Worm (Caenorhabditis elegans) whole organism, L2 larva: ENCODE measurements around the gene ZK757.10.

Experiments
- F13H6.1 ChIP-seq: sonication (generic microtip); optimal IDR thresholded peaks from 2 replicates; lab custom pipeline; 2016; ENCODE audit warnings: missing genetic modification characterization, missing compliant biosample characterization
- Y55F3AM.14 ChIP-seq: fragments of 200-800 bp; sonication (Bioruptor generic); optimal IDR thresholded peaks from 2 replicates; lab custom pipeline; 2018; ENCODE audit warnings: mild to moderate bottlenecking, missing genetic modification characterization, missing compliant biosample characterization
- alr-1 ChIP-seq: fragments of 150-350 bp; optimal IDR thresholded peaks from 2 replicates; lab custom pipeline; 2014; ENCODE audit warnings: missing biosample characterization, missing genetic modification characterization
- crh-2 ChIP-seq: sonication (generic microtip); optimal IDR thresholded peaks from 2 replicates; lab custom pipeline; 2017; ENCODE audit warnings: missing biosample characterization, missing genetic modification characterization
- fos-1 ChIP-seq: fragments of 150-350 bp; optimal IDR thresholded peaks from 2 replicates; lab custom pipeline; 2014; ENCODE audit warnings: missing biosample characterization, missing genetic modification characterization
- gmeb-1 ChIP-seq: fragments of 150-350 bp; optimal IDR thresholded peaks from 2 replicates; lab custom pipeline; 2014; ENCODE audit warnings: missing biosample characterization, missing genetic modification characterization
- lin-13 ChIP-seq: fragments of 150-350 bp; optimal IDR thresholded peaks from 2 replicates; lab custom pipeline; 2014; ENCODE audit warnings: missing biosample characterization, missing genetic modification reagents, missing genetic modification characterization
- lsy-2 ChIP-seq, 2 experiments: fragments of 150-350 bp in 1 of 2; sonication (generic microtip) in 1 of 2; optimal IDR thresholded peaks; 2 replicates each; lab custom pipeline; 2014 to 2017; ENCODE audit warnings: missing biosample characterization in 2 of 2, missing genetic modification characterization in 2 of 2
- mbf-1 ChIP-seq: sonication (generic microtip); optimal IDR thresholded peaks from 2 replicates; lab custom pipeline; 2017; ENCODE audit warnings: missing biosample characterization, missing genetic modification characterization
- nhr-10 ChIP-seq: sonication (generic microtip); optimal IDR thresholded peaks from 2 replicates; lab custom pipeline; 2017; ENCODE audit warnings: missing biosample characterization, missing genetic modification characterization
- nhr-12 ChIP-seq: fragments of 150-350 bp; optimal IDR thresholded peaks from 2 replicates; lab custom pipeline; 2014; ENCODE audit warnings: missing biosample characterization, missing genetic modification characterization
- nhr-129 ChIP-seq: fragments of 150-350 bp; optimal IDR thresholded peaks from 2 replicates; lab custom pipeline; 2014; ENCODE audit warnings: missing biosample characterization, missing genetic modification characterization
- nhr-21 ChIP-seq: fragments of 150-350 bp; optimal IDR thresholded peaks from 2 replicates; lab custom pipeline; 2014; ENCODE audit warnings: missing biosample characterization, missing genetic modification characterization
- nhr-23 ChIP-seq: fragments of 150-350 bp; optimal IDR thresholded peaks from 2 replicates; lab custom pipeline; 2014; ENCODE audit warnings: missing biosample characterization, missing genetic modification reagents, missing genetic modification characterization
- nhr-237 ChIP-seq: fragments of 150-350 bp; optimal IDR thresholded peaks from 2 replicates; lab custom pipeline; 2014; ENCODE audit warnings: missing biosample characterization, missing genetic modification characterization
- nhr-77 ChIP-seq: fragments of 150-350 bp; optimal IDR thresholded peaks from 2 replicates; lab custom pipeline; 2014; ENCODE audit warnings: missing biosample characterization, missing genetic modification characterization
- peb-1 ChIP-seq: fragments of 150-350 bp; optimal IDR thresholded peaks from 2 replicates; lab custom pipeline; 2014; ENCODE audit warnings: missing biosample characterization, missing genetic modification characterization
- sem-4 ChIP-seq: fragments of 150-350 bp; optimal IDR thresholded peaks from 2 replicates; lab custom pipeline; 2014; ENCODE audit warnings: missing biosample characterization, missing genetic modification reagents, missing genetic modification characterization
- skn-1 ChIP-seq: sonication (generic microtip); optimal IDR thresholded peaks from 2 replicates; lab custom pipeline; 2017; ENCODE audit warnings: missing biosample characterization, missing genetic modification characterization
- sma-3 ChIP-seq: sonication (generic microtip); optimal IDR thresholded peaks from 2 replicates; lab custom pipeline; 2016; ENCODE audit warnings: missing genetic modification reagents, missing genetic modification characterization, missing compliant biosample characterization
- sma-9 ChIP-seq, 2 experiments: fragments of 150-350 bp in 1 of 2; sonication (generic microtip) in 1 of 2; optimal IDR thresholded peaks; 2 replicates each; lab custom pipeline; 2014 to 2016; ENCODE audit warnings: missing genetic modification characterization in 2 of 2, mild to moderate bottlenecking in 1 of 2, missing biosample characterization in 1 of 2, missing compliant biosample characterization in 1 of 2, missing genetic modification reagents in 1 of 2, moderate library complexity in 1 of 2
- snpc-4 ChIP-seq: fragments of 150-350 bp; optimal IDR thresholded peaks from 2 replicates; lab custom pipeline; 2014; ENCODE audit warnings: missing biosample characterization, missing genetic modification characterization
- unc-39 ChIP-seq: fragments of 150-350 bp; optimal IDR thresholded peaks from 2 replicates; lab custom pipeline; 2014; ENCODE audit warnings: missing biosample characterization, missing genetic modification characterization
- unc-55 ChIP-seq: fragments of 150-350 bp; sonication (generic microtip); optimal IDR thresholded peaks from 3 replicates; lab custom pipeline; 2014; ENCODE audit warnings: missing biosample characterization, missing genetic modification reagents, missing genetic modification characterization
- ztf-1 ChIP-seq: fragments of 200-800 bp; sonication (Bioruptor generic); conservative IDR thresholded peaks from 2 replicates; pipeline ENCODE4 v1.3.6; 2022; ENCODE audit warnings: missing genetic modification characterization, missing compliant biosample characterization
- ztf-11 ChIP-seq: sonication (generic microtip); optimal IDR thresholded peaks from 2 replicates; lab custom pipeline; 2017; ENCODE audit warnings: missing biosample characterization, missing genetic modification characterization
- ztf-4 ChIP-seq: fragments of 150-350 bp; optimal IDR thresholded peaks from 2 replicates; lab custom pipeline; 2014; ENCODE audit warnings: missing biosample characterization, missing genetic modification characterization

The ZK757.10 gene

ce11 chrIII:9912501-9912900 is 35.5 kb downstream of the ZK757.10 start:
- no peak for TF ChIP-seq nhr-77 (tag; lab: Kevin White, UChicago)
- TF ChIP-seq snpc-4 (tag; lab: Kevin White, UChicago) = no peak
- TF ChIP-seq gmeb-1 = peak; percentile 45
- TF ChIP-seq nhr-23 = no peak
- TF ChIP-seq nhr-21 (tag; lab: Kevin White, UChicago) = no peak

- TF ChIP-seq nhr-10 (tag; lab: Kevin White, UChicago) (no peak), sma-9 (GFP tag; optimal IDR thresholded peaks at IDR 0.05; lab: Kevin White, UChicago) (no peak), sma-9 (tag; optimal IDR thresholded peaks at IDR 0.05; lab: Kevin White, UChicago) (no peak), ztf-11 (no peak), unc-39 (tag; lab: Kevin White, UChicago) (no peak), skn-1 (no peak), mbf-1 (tag; lab: Kevin White, UChicago) (no peak), lsy-2 (tag; optimal IDR thresholded peaks at IDR 0.05; lab: Kevin White, UChicago) (no peak), nhr-237 (tag; lab: Kevin White, UChicago) (no peak), Y55F3AM.14 (GFP tag; lab: Kevin White, UChicago) (no peak), nhr-12 (tag; lab: Kevin White, UChicago) (no peak), sem-4 (tag; lab: Kevin White, UChicago) (no peak)
Observed at ce11 chrIII:9912998-9913397, 35.9 kb downstream of the ZK757.10 start.

DNA sequence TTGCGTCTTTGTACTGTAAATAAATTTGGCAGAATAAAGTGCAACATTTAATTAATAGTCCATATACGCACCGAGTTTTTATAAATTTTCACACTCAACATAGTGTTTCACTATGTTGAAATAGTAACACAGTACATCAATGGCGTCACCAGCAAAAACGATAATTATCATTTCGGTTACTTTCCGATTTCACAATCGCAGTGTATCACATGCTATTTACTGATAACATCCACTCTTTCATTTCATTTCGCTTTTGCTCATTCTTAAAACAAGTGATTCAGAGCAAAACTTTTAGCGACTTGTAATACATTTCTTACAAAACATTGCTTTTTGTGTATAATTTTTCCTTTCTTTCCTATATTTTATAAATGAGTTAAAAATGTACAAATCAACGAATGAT is 36.7 kb downstream of the ZK757.10 start, which contains the start of gene cbp-3:
cbp-3 (plus strand) TSS at position 272 of the 400 bp plus-strand sequence.
- TF ChIP-seq unc-55 (GFP tag; lab: Kevin White, UChicago) (no peak), fos-1 (tag; lab: Kevin White, UChicago) (peak; percentile 90), sem-4 (tag; lab: Kevin White, UChicago) (no peak), nhr-77 (tag; lab: Kevin White, UChicago) (no peak), ztf-11 (no peak), crh-2 (tag; lab: Kevin White, UChicago) (peak; percentile 1), peb-1 (tag; lab: Kevin White, UChicago) (no peak), nhr-129 (tag; lab: Kevin White, UChicago) (peak; percentile 5)

DNA sequence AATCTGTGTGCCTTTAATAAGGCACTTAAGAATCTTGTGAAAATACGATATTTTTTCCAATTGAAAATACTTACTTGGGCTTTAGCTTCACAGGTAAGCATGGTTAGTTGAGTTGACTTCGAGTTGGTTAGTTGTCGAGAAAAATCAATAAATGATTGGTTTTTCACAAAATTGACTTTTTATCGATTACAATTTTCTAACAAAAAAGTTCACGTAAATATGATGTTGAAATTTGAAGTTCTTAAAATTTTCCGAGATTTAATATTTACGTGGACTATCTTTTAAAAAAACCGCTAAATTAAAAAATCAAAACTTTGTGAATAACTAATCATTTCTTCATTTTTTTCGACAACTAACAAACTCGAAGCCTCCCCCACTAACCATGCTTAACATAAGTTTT is 43.7 kb downstream of the ZK757.10 start, which contains the start of gene F40F12.3:
F40F12.3 (minus strand) TSS at position 101 of the 400 bp plus-strand sequence.
- no peak for TF ChIP-seq F13H6.1
- TF ChIP-seq ztf-11 = no peak

ce11 chrIII:9922310-9922709 is 45.3 kb downstream of the ZK757.10 start:
- no peak for TF ChIP-seq ztf-1 (GFP tag; lab: Robert Waterston, UW)
- peak; percentile 17 for TF ChIP-seq gmeb-1
- peak; percentile 66 for TF ChIP-seq fos-1 (tag; lab: Kevin White, UChicago)
- no peak for TF ChIP-seq lin-13 (GFP tag; lab: Kevin White, UChicago)

- TF ChIP-seq ztf-11 = no peak
- no peak for TF ChIP-seq nhr-23
- TF ChIP-seq alr-1 (tag; lab: Kevin White, UChicago) = no peak
- no peak for TF ChIP-seq lin-13 (GFP tag; lab: Kevin White, UChicago)
- no peak for TF ChIP-seq peb-1 (tag; lab: Kevin White, UChicago)
- no peak for TF ChIP-seq ztf-4 (tag; lab: Kevin White, UChicago)
- TF ChIP-seq F13H6.1 = no peak
- no peak for TF ChIP-seq sma-3 (GFP tag; lab: Kevin White, UChicago)
- TF ChIP-seq nhr-237 (tag; lab: Kevin White, UChicago) = no peak
Observed at ce11 chrIII:9922874-9923273, 45.8 kb downstream of the ZK757.10 start, which contains the start of gene cbp-2. TSS of gene cbp-2 (plus strand) at chrIII:9923174.

DNA sequence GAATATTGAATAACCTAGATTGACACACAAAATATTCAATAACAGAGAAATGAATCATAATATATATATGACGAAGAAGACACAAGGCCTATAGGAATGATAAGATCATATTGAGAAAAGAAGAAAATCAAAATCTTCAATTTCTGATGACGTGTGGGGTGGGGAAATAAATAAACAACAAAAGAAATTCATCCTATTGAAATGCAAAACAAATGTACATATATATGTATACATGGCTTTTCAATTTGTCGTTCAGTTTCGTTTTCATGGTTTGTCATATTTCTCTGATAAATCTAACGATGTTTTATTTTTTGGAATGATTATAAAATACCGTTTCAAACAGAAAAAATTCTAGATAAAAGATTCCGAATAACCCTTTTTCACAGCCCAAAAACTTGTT is 49.6 kb downstream of the ZK757.10 start, which contains the start of gene ttr-3:
ttr-3 (minus strand) TSS at position 101 of the 400 bp plus-strand sequence.
- peak; percentile 1 for TF ChIP-seq sma-3 (GFP tag; lab: Kevin White, UChicago)
- TF ChIP-seq sma-9 (GFP tag; optimal IDR thresholded peaks at IDR 0.05; lab: Kevin White, UChicago) = no peak
- TF ChIP-seq sma-9 (tag; optimal IDR thresholded peaks at IDR 0.05; lab: Kevin White, UChicago) = no peak
